Worm (Caenorhabditis elegans) whole organism, young adult: ENCODE data around the gene F58F12.4.

Experiments
- B0035.1 ChIP-seq: sonication (generic microtip); optimal IDR thresholded peaks from 2 replicates; lab custom pipeline; 2016; ENCODE audit warnings: missing genetic modification characterization, mild to moderate bottlenecking, missing compliant biosample characterization, missing genotype, missing genetic modification reagents
- F23B12.7 ChIP-seq: sonication (generic microtip); optimal IDR thresholded peaks from 2 replicates; lab custom pipeline; 2017; ENCODE audit warnings: missing genetic modification characterization, mild to moderate bottlenecking, missing compliant biosample characterization, antibody characterized with exemption, moderate library complexity; ENCODE audit not compliant: insufficient read depth
- F33H1.4 ChIP-seq: fragments of 200-800 bp; sonication (Bioruptor generic); IDR thresholded peaks from 2 replicates; pipeline ENCODE4 v1.3.6; 2022; ENCODE audit warnings: missing genetic modification reagents, missing genetic modification characterization, missing compliant biosample characterization
- F52B5.7 ChIP-seq: sonication (generic microtip); optimal IDR thresholded peaks from 2 replicates; lab custom pipeline; 2016; ENCODE audit warnings: mild to moderate bottlenecking, missing genetic modification characterization, missing compliant biosample characterization
- F57C9.4 ChIP-seq: sonication (generic microtip); optimal IDR thresholded peaks from 2 replicates; lab custom pipeline; 2017; ENCODE audit warnings: mild to moderate bottlenecking, missing genetic modification characterization, missing compliant biosample characterization
- K11D2.4 ChIP-seq: fragments of 200-800 bp; sonication (Bioruptor generic); IDR thresholded peaks from 2 replicates; pipeline ENCODE4 v1.3.6; 2022; ENCODE audit warnings: missing genetic modification reagents, missing genetic modification characterization, missing compliant biosample characterization
- K12H6.12 ChIP-seq: fragments of 200-800 bp; sonication (Bioruptor generic); optimal IDR thresholded peaks from 2 replicates; lab custom pipeline; 2018; ENCODE audit warnings: mild to moderate bottlenecking, missing genetic modification characterization, missing compliant biosample characterization
- T26A5.8 ChIP-seq: sonication (generic microtip); optimal IDR thresholded peaks from 2 replicates; lab custom pipeline; 2016; ENCODE audit warnings: missing genetic modification characterization, missing compliant biosample characterization
- Y56A3A.18 ChIP-seq: fragments of 200-800 bp; sonication (Bioruptor generic); IDR thresholded peaks from 2 replicates; pipeline ENCODE4 v1.3.6; 2022; ENCODE audit warnings: missing genetic modification reagents, missing genetic modification characterization, missing compliant biosample characterization
- Y95B8A.8 ChIP-seq: fragments of 200-800 bp; sonication (Bioruptor generic); IDR thresholded peaks from 2 replicates; pipeline ENCODE4 v1.3.6; 2022; ENCODE audit warnings: missing genetic modification reagents, missing genetic modification characterization, missing compliant biosample characterization
- ZK185.1 ChIP-seq: sonication (generic microtip); optimal IDR thresholded peaks from 2 replicates; lab custom pipeline; 2016; ENCODE audit warnings: mild to moderate bottlenecking, missing genetic modification characterization, missing compliant biosample characterization; ENCODE audit not compliant: poor library complexity, severe bottlenecking
- atf-7 ChIP-seq: sonication (generic microtip); optimal IDR thresholded peaks from 2 replicates; lab custom pipeline; 2017; ENCODE audit warnings: mild to moderate bottlenecking, missing genetic modification characterization, missing compliant biosample characterization
- bed-2 ChIP-seq: fragments of 200-800 bp; sonication (Bioruptor generic); IDR thresholded peaks from 2 replicates; pipeline ENCODE4 v1.3.6; 2022; ENCODE audit warnings: missing genetic modification reagents, missing genetic modification characterization, missing compliant biosample characterization
- cebp-1 ChIP-seq, 2 experiments: fragments of 200-800 bp in 1 of 2; sonication (Bioruptor generic) in 1 of 2; sonication (generic microtip) in 1 of 2; IDR thresholded peaks in 1 of 2; optimal IDR thresholded peaks in 1 of 2; 2 replicates each; pipeline versions ENCODE4 v1.3.6 to Lab custom; 2017 to 2022; ENCODE audit warnings: missing compliant biosample characterization in 2 of 2, missing genetic modification characterization in 2 of 2, mild to moderate bottlenecking in 1 of 2, missing genetic modification reagents in 1 of 2, moderate library complexity in 1 of 2
- ceh-40 ChIP-seq: fragments of 200-800 bp; sonication (Bioruptor generic); IDR thresholded peaks from 2 replicates; pipeline ENCODE4 v1.3.6; 2022; ENCODE audit warnings: missing genetic modification characterization, missing compliant biosample characterization
- ceh-58 ChIP-seq: fragments of 200-800 bp; sonication (Bioruptor generic); IDR thresholded peaks from 2 replicates; pipeline ENCODE4 v1.3.6; 2022; ENCODE audit warnings: missing genetic modification characterization, missing compliant biosample characterization
- chd-7 ChIP-seq: sonication (generic microtip); optimal IDR thresholded peaks from 2 replicates; lab custom pipeline; 2016; ENCODE audit warnings: mild to moderate bottlenecking, missing genetic modification characterization, moderate library complexity, missing compliant biosample characterization
- egl-18 ChIP-seq: fragments of 200-800 bp; sonication (Bioruptor generic); IDR thresholded peaks from 2 replicates; pipeline ENCODE4 v1.3.6; 2022; ENCODE audit warnings: missing genetic modification reagents, missing genetic modification characterization, missing compliant biosample characterization
- egrh-3 ChIP-seq: fragments of 200-800 bp; sonication (Bioruptor generic); IDR thresholded peaks from 2 replicates; pipeline ENCODE4 v1.3.6; 2022; ENCODE audit warnings: missing genetic modification reagents, missing genetic modification characterization, missing compliant biosample characterization
- ekl-4 ChIP-seq: fragments of 200-800 bp; sonication (Bioruptor generic); IDR thresholded peaks from 2 replicates; pipeline ENCODE4 v1.3.6; 2022; ENCODE audit warnings: missing genetic modification reagents, missing genetic modification characterization, missing compliant biosample characterization
- hsf-1 ChIP-seq: fragments of 200-800 bp; sonication (Bioruptor generic); IDR thresholded peaks from 2 replicates; pipeline ENCODE4 v1.3.6; 2022; ENCODE audit warnings: missing genetic modification reagents, missing genetic modification characterization, missing compliant biosample characterization
- lin-54 ChIP-seq: fragments of 200-800 bp; sonication (Bioruptor generic); optimal IDR thresholded peaks from 2 replicates; lab custom pipeline; 2018; ENCODE audit warnings: mild to moderate bottlenecking, missing genetic modification characterization, missing compliant biosample characterization
- madf-10 ChIP-seq: sonication (generic microtip); optimal IDR thresholded peaks from 2 replicates; lab custom pipeline; 2016; ENCODE audit warnings: mild to moderate bottlenecking, missing genetic modification characterization, missing compliant biosample characterization
- mcd-1 ChIP-seq: fragments of 200-800 bp; sonication (Bioruptor generic); IDR thresholded peaks from 2 replicates; pipeline ENCODE4 v1.3.6; 2022; ENCODE audit warnings: missing genetic modification reagents, missing genetic modification characterization, missing compliant biosample characterization
- mes-4 ChIP-seq: sonication (generic microtip); optimal IDR thresholded peaks from 2 replicates; lab custom pipeline; 2016; ENCODE audit warnings: missing genotype, missing genetic modification characterization, missing compliant biosample characterization
- nhr-27 ChIP-seq: fragments of 200-800 bp; sonication (Bioruptor generic); optimal IDR thresholded peaks from 2 replicates; lab custom pipeline; 2018; ENCODE audit warnings: mild to moderate bottlenecking, missing genetic modification characterization, moderate library complexity, missing compliant biosample characterization
- pbrm-1 ChIP-seq: fragments of 200-800 bp; sonication (Bioruptor generic); IDR thresholded peaks from 2 replicates; pipeline ENCODE4 v1.3.6; 2022; ENCODE audit warnings: missing genetic modification reagents, missing genetic modification characterization, missing compliant biosample characterization
- rpc-1 ChIP-seq, 2 experiments: fragments of 150-350 bp in 1 of 2; sonication (generic microtip) in 1 of 2; optimal IDR thresholded peaks; 2 replicates each; lab custom pipeline; 2014 to 2018; ENCODE audit warnings: missing biosample characterization in 1 of 2, missing genetic modification characterization in 1 of 2, missing genetic modification reagents in 1 of 2, missing genotype in 1 of 2
- snpc-1.3 ChIP-seq: sonication (generic microtip); optimal IDR thresholded peaks from 2 replicates; lab custom pipeline; 2017; ENCODE audit warnings: missing genetic modification characterization, mild to moderate bottlenecking, missing compliant biosample characterization, antibody characterized with exemption, moderate library complexity, missing genotype, missing genetic modification reagents; ENCODE audit not compliant: insufficient read depth
- snpc-3.4 ChIP-seq: sonication (generic microtip); optimal IDR thresholded peaks from 2 replicates; lab custom pipeline; 2017; ENCODE audit warnings: missing genetic modification characterization, mild to moderate bottlenecking, missing compliant biosample characterization, antibody characterized with exemption, moderate library complexity, missing genotype, missing genetic modification reagents
- sptf-2 ChIP-seq: fragments of 200-800 bp; sonication (Bioruptor generic); optimal IDR thresholded peaks from 2 replicates; lab custom pipeline; 2018; ENCODE audit warnings: mild to moderate bottlenecking, missing genetic modification characterization, missing compliant biosample characterization
- zfh-2 ChIP-seq: fragments of 200-800 bp; sonication (Bioruptor generic); conservative IDR thresholded peaks from 2 replicates; pipeline ENCODE4 v1.3.6; 2022; ENCODE audit warnings: missing genetic modification reagents, missing genetic modification characterization, missing compliant biosample characterization
- ztf-22 ChIP-seq: fragments of 200-800 bp; sonication (Bioruptor generic); optimal IDR thresholded peaks from 2 replicates; lab custom pipeline; 2018; ENCODE audit warnings: mild to moderate bottlenecking, missing genetic modification characterization, moderate library complexity, missing compliant biosample characterization
- ztf-28 ChIP-seq: fragments of 200-800 bp; sonication (Bioruptor generic); IDR thresholded peaks from 2 replicates; pipeline ENCODE4 v1.3.6; 2022; ENCODE audit warnings: missing genetic modification reagents, missing genetic modification characterization, missing compliant biosample characterization

Gene F58F12.4

ce11 chrII:6370110-6370509 lies 16.5 kb upstream of the F58F12.4 start (continued):
- TF ChIP-seq Y56A3A.18 (GFP tag; lab: Robert Waterston, UW) (no peak), bed-2 (GFP tag; lab: Robert Waterston, UW) (no peak), egrh-3 (GFP tag; lab: Robert Waterston, UW) (peak; percentile 41; the same call in 1 of the 2 replicates), B0035.1 (tag; lab: Kevin White, UChicago) (no peak), F57C9.4 (no peak), atf-7 (tag; lab: Kevin White, UChicago) (peak; percentile 31), sptf-2 (GFP tag; lab: Kevin White, UChicago) (no peak), snpc-1.3 (tag; lab: Kevin White, UChicago) (peak; percentile 38), mes-4 (no peak), ZK185.1 (tag; lab: Kevin White, UChicago) (peak; percentile 74), nhr-27 (tag; lab: Kevin White, UChicago) (no peak), T26A5.8 (tag; lab: Kevin White, UChicago) (no peak), egl-18 (GFP tag; lab: Robert Waterston, UW) (no peak), lin-54 (GFP tag; lab: Kevin White, UChicago) (peak; percentile 72), ekl-4 (GFP tag; lab: Robert Waterston, UW) (peak; percentile 59; the same call in 1 of the 2 replicates)

DNA sequence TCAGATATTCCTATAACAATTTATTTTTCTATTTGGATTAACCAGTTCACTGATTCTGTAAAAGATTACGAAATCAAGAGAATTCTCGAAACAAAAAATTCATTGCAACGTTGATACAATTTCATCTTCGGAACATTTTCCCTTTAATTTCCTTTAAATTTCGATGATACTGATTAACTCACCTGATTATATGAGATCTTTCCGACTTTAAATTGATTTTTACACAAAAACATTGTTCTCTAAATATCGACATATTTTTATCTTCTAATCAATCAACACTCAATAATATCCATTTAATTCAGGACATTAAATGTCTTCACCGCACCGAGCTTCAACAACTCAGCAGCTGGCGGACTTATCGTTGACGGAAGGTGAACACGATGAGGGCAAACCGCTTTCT lies 15.6 kb upstream of the F58F12.4 start, which contains the start of gene lin-23:
lin-23 (plus strand) TSS at position 301 of the 400 bp plus-strand sequence.
- TF ChIP-seq K11D2.4 (GFP tag; lab: Robert Waterston, UW) (no peak), ZK185.1 (tag; lab: Kevin White, UChicago) (no peak), F52B5.7 (tag; lab: Kevin White, UChicago) (no peak), F23B12.7 (tag; lab: Kevin White, UChicago) (no peak), Y95B8A.8 (GFP tag; lab: Robert Waterston, UW) (no peak), hsf-1 (no peak), rpc-1 (optimal IDR thresholded peaks at IDR 0.05; lab: Kevin White, UChicago) (no peak), rpc-1 (tag; optimal IDR thresholded peaks at IDR 0.05; lab: Kevin White, UChicago) (no peak), pbrm-1 (no peak), F33H1.4 (GFP tag; lab: Robert Waterston, UW) (no peak), egrh-3 (GFP tag; lab: Robert Waterston, UW) (no peak), ceh-58 (GFP tag; lab: Robert Waterston, UW) (no peak), chd-7 (no peak), madf-10 (tag; lab: Kevin White, UChicago) (no peak), ceh-40 (GFP tag; lab: Robert Waterston, UW) (no peak), ztf-22 (GFP tag; lab: Kevin White, UChicago) (no peak), zfh-2 (no peak), snpc-3.4 (tag; lab: Kevin White, UChicago) (no peak)

DNA sequence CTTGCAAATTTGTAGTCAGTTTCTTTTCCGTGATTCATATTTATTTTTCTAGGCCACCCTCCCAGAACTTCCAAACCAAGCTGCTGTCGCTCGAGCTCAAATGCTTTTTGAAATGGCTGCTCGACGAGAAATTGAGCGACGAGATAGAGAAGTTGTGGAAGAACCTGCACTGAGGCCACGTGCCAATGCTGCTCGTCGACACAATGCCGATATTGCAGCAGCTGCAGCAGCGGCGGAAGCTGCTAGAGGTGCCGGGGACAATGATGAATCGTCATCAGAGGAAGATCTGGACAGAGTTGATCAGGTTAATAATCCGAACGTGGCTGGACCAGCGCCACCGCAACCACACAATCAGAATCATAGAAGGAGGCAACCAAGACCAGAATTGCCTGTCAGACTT lies 13.2 kb upstream of the F58F12.4 start:
- TF ChIP-seq ztf-28 (GFP tag; lab: Robert Waterston, UW) (no peak), ceh-58 (GFP tag; lab: Robert Waterston, UW) (0 out of 2 replicates have a peak, but pooled peaks have one; percentile 60), cebp-1 (GFP tag; IDR thresholded peaks at IDR 0.05; lab: Robert Waterston, UW) (no peak), cebp-1 (tag; optimal IDR thresholded peaks at IDR 0.05; lab: Kevin White, UChicago) (no peak), mcd-1 (GFP tag; lab: Robert Waterston, UW) (peak; percentile 40; the same call in 1 of the 2 replicates), K12H6.12 (tag; lab: Kevin White, UChicago) (no peak), egrh-3 (GFP tag; lab: Robert Waterston, UW) (peak; percentile 37; the same call in 1 of the 2 replicates)
